Worm (Caenorhabditis elegans) whole organism, young adult: ENCODE results near the gene cha-1.

Source experiments
- ama-1 ChIP-seq, 3 experiments: fragments of 150-350 bp in 1 of 3; sonication (generic microtip) in 2 of 3; optimal IDR thresholded peaks; 2 replicates each; lab custom pipeline; 2014 to 2018; ENCODE audit warnings: missing biosample characterization in 2 of 3, missing genetic modification characterization in 2 of 3, missing genetic modification reagents in 2 of 3
- sdz-38 ChIP-seq: sonication (generic microtip); optimal IDR thresholded peaks from 2 replicates; lab custom pipeline; 2016; ENCODE audit warnings: missing genotype, missing genetic modification characterization, missing compliant biosample characterization
- zfh-2 ChIP-seq: fragments of 200-800 bp; sonication (Bioruptor generic); conservative IDR thresholded peaks from 2 replicates; pipeline ENCODE4 v1.3.6; 2022; ENCODE audit warnings: missing genetic modification reagents, missing genetic modification characterization, missing compliant biosample characterization

DNA sequence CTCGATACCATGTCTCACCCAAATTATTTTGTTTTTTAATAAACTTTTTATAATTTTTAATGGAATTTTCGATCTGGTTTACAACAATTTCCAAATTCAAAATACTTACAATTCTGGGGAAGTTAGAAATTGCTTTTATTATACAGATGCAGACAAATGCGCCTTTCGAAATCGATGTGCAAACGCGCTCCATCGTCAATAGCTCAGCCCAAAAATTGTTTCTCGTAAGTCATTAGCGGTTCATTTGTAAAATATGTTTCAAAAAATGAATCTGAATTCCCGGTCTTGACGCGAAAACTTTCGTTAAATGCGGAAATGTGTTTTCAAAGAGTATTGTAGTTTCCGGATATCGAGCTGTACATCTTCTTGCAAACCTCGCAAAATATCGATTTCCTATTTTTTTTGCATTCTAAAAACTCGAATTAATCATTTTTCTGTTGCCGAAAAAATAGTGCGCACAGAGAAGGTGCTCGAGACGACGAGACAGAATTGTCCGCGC is 45.0 kb downstream of the cha-1 start, which contains the start of gene Y37E11B.1:
- no peak for TF ChIP-seq zfh-2 (GFP tag; lab: Robert Waterston, UW)
- no peak for TF ChIP-seq ama-1 (optimal IDR thresholded peaks at IDR 0.05; lab: Kevin White, UChicago)
- TF ChIP-seq ama-1 (GFP tag; optimal IDR thresholded peaks at IDR 0.05; lab: Kevin White, UChicago): no peak
- no peak for TF ChIP-seq sdz-38
